Worm (Caenorhabditis elegans): ENCODE results near the gene swt-4.

ce11 chrIII:10646094-10646493, 17.2 kb upstream of the swt-4 start, which contains the start of gene orc-4:
- TF ChIP-seq ama-1 (optimal IDR thresholded peaks at IDR 0.05) = no peak
- no peak for TF ChIP-seq B0310.2 (tag; optimal IDR thresholded peaks at IDR 0.05)
- no peak for TF ChIP-seq ets-7 (tag; optimal IDR thresholded peaks at IDR 0.05)
- no peak for TF ChIP-seq aly-1 (tag; optimal IDR thresholded peaks at IDR 0.05)
- no peak for TF ChIP-seq tbx-37 (GFP tag; conservative IDR thresholded peaks at IDR 0.05)
- no peak for TF ChIP-seq ceh-36 (tag; optimal IDR thresholded peaks at IDR 0.05)

Measured in whole organism, early embryonic.